Fruit fly (Drosophila melanogaster): ENCODE results near the gene CG1578.
A peak's percentile ranks its signal among the peaks of the same experiment; 100 is the strongest.

The CG1578 gene

dm6 chrX:11828336-11829007, 12.1 kb upstream of the CG1578 start:
- TF ChIP-seq CG17801 (GFP tag; optimal IDR thresholded peaks at IDR 0.05; ENCODE audit: partially characterized antibody): no peak

- TF ChIP-seq CG17801 (GFP tag; optimal IDR thresholded peaks at IDR 0.05; ENCODE audit: partially characterized antibody): peak; percentile 83
Measured at dm6 chrX:11823003-11823402, 6.7 kb upstream of the CG1578 start.

DNA sequence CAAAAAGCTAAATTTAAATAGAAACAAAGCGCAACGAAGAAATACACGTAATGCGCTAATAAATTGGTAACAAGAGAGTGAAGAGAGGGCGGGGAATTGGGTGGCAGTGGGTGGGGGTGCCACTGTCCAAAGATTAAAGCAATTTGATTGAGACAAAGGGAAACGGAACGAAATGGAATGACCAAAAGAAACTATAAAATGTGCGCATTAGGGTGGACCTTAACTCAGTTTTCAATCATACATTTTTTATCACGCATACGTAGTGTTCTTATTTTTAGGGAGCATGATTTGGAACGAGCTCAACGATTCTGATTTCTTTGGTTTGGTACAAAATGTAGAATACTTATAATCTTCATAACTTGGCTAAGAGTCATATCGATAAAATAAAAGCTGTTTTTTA, 5.6 kb upstream of the CG1578 start:
- TF ChIP-seq CG17801 (GFP tag; optimal IDR thresholded peaks at IDR 0.05; ENCODE audit: partially characterized antibody): peak; percentile 31

dm6 chrX:11820284-11821075, 4.1 kb upstream of the CG1578 start:
- TF ChIP-seq CG17801 (GFP tag; optimal IDR thresholded peaks at IDR 0.05; ENCODE audit: partially characterized antibody): peak; percentile 83

dm6 chrX:11819241-11819862, 3.0 kb upstream of the CG1578 start:
- TF ChIP-seq CG17801 (GFP tag; optimal IDR thresholded peaks at IDR 0.05; ENCODE audit: partially characterized antibody): no peak

DNA sequence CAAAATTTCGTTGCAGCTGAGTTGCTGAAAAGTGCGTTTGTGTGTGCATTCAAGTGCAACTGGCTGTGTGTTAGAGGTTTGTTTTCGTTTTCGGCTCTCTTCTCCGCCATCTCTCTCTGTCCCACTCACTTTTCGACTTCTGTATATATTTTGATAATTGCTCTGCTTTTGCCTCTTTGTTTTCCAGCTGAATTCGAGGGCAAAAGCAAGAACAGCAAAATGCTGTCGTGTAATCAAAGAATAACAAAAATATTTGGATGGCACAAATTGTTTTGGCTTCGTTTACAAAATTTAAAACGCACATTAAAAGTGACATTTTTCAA, 2.4 kb upstream of the CG1578 start:
- TF ChIP-seq CG17801 (GFP tag; optimal IDR thresholded peaks at IDR 0.05; ENCODE audit: partially characterized antibody): no peak

- TF ChIP-seq CG17801 (GFP tag; optimal IDR thresholded peaks at IDR 0.05; ENCODE audit: partially characterized antibody): peak; percentile 94
Measured at dm6 chrX:11818047-11818766, 1.9 kb upstream of the CG1578 start.

dm6 chrX:11817183-11817972, 1.0 kb upstream of the CG1578 start:
- TF ChIP-seq CG17801 (GFP tag; optimal IDR thresholded peaks at IDR 0.05; ENCODE audit: partially characterized antibody): peak; percentile 85

DNA sequence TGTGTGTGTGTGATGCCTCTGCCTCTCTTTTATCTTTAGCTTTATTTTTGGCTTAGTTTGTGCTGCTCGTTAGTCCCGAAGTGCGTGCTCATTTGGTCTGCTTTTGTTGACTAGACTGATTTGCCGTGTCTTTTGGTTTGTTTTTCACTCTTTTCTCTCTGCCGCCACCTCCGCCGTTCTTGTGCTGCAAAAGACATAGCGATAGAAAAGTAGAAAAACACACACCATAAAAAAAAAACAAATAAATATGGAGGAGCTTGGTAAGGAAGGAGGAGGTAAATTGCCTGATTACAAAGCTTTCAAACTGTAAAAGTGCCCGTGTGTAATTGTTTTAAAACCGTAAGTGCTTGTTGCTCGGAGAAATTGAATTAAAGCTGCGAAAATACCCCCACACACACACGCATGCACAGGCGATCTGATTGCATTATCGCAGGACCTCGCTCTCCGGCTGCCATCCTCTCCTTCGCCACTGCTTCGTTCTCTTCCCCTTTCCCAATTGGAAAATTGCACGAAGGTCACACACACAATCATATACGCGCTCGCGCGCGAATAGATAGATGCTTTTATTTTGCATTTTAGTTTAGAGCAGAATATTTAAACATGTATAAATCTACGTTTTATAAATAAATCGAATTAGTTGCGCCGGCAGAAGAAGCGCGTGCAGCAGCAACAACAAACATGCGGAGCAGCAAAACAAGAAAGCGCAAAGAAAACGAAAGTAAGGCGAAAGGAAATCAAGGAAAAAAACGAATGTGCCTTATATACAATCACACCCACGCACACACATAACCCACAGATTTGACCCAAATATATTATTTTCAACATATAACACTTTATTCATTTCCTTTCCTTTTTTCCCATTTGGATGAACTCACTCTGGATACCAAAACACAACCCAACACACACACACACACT, 738 bp downstream of the CG1578 start:
- TF ChIP-seq CG17801 (GFP tag; optimal IDR thresholded peaks at IDR 0.05; ENCODE audit: partially characterized antibody): no peak

DNA sequence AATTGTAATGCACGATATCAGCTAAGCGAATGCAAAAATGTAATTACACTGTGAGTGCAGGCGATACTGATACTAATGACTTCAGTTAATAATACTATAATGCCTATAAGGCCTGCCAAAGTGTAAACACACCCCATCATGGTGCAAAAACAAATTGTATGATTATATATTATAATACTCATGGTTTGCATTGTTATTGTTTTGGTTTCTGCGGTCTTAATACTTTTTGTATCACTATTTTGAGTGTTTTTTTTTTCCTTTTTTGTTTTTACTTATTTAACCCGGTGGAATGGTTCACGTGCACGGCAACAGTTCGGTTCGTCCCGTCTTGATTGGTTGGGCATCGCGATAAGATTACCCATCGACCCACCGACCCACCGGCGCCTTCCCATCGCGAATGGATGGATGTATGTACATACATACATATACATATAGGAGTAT, 2.6 kb downstream of the CG1578 start:
- TF ChIP-seq CG17801 (GFP tag; optimal IDR thresholded peaks at IDR 0.05; ENCODE audit: partially characterized antibody): no peak

DNA sequence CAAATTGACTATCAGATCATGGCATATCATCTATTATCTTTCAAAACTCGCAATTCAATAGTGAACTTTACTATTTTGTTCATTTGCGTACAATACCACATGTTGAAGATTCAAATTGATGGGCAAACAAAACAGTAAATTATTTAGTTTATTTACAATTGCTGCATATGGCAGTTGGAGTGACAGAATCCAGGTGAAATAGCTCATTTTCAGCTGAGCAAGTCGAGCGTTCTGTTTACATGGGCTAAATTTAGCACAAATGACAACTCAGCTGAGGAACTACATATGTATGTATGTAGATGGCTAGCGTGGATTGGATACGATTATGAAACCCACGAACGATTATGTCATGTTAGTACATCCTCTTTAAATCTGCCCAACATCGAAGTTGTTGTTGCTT, 3.5 kb downstream of the CG1578 start:
- no peak for TF ChIP-seq CG17801 (GFP tag; optimal IDR thresholded peaks at IDR 0.05; ENCODE audit: partially characterized antibody)

DNA sequence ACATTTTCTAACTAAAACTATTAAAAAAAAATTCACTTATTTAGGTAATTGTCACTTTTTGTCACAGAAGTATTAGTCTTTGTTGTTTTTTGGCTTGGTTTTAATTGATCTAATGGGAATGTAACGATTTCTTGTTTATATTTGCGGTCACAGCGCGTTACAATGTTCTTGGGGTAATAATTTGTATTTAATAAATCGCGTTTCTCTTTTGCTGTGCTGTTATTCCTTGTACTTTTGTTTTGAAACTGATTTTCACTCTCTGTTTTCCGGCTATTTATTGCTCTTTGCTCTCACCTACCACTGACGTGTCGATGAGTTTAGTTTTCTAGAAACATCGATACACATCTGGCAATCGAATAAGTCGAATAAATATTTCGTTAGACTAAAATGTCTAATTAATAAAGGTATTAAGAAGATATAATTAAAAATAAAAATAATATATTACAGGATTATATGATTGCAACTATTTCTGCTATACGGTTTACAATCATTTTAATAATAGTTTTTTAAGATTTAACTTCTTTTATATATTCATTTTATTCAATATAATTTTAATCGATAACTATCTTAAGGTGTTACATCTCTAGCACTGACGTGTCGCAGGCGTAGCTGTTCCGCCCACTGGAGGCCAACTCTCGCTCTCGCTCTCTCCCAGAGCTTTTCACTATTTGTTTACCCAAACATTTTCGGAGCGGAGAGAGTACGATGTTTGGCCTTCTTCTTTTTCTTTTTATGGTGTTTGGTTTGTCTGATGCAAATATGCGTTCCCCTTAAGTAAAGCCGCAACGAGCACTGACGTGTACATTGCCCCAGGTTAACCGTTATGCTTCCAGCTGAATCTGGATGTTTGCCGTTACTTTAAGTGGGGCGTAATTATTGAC, 9.2 kb downstream of the CG1578 start, which contains the start of gene Hsc70-3:
Gene Hsc70-3 (minus strand): TSS at position 251 of the 881 bp plus-strand sequence.
- TF ChIP-seq CG17801 (GFP tag; optimal IDR thresholded peaks at IDR 0.05; ENCODE audit: partially characterized antibody): peak; percentile 81

DNA sequence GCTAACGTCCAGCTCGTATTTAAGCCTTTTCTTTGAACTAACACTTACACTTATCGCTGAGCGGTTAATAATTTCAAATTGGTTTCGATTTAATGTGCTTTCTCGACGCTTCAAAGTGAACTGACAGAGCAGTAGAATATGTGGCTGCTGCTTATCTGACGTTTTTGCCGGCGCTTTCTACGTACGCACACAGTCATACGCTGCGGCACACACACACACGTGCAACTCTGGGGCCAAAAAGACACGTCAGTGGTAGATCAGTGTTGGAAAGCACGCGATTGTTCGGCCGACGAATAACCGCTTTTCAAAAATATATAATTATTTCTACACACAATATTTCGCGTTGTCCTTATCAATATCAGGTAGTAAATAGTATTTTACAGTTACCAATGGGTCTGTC, 10.2 kb downstream of the CG1578 start:
- TF ChIP-seq CG17801 (GFP tag; optimal IDR thresholded peaks at IDR 0.05; ENCODE audit: partially characterized antibody): peak; percentile 43

Data from ovary, adult (tissue).